Worm (Caenorhabditis elegans) whole organism, L3 larva: Measurements from ENCODE around the gene F35F11.2.
A peak's percentile ranks its signal among the peaks of the same experiment; 100 is the strongest.

ENCODE experiments used
- R02D3.7 ChIP-seq: fragments of 150-350 bp; optimal IDR thresholded peaks from 2 replicates; lab custom pipeline; 2014; ENCODE audit warnings: missing biosample characterization, missing genetic modification characterization
- ZK546.5 ChIP-seq: sonication (generic microtip); optimal IDR thresholded peaks from 2 replicates; lab custom pipeline; 2017; ENCODE audit warnings: missing biosample characterization, missing genetic modification characterization
- ama-1 ChIP-seq: fragments of 150-350 bp; optimal IDR thresholded peaks from 2 replicates; lab custom pipeline; 2018
- ceh-16 ChIP-seq: sonication (generic microtip); optimal IDR thresholded peaks from 2 replicates; lab custom pipeline; 2017; ENCODE audit warnings: missing biosample characterization, missing genetic modification characterization
- ceh-82 ChIP-seq: fragments of 150-350 bp; optimal IDR thresholded peaks from 2 replicates; lab custom pipeline; 2014; ENCODE audit warnings: missing biosample characterization, missing genetic modification characterization
- egl-27 ChIP-seq: sonication (generic microtip); optimal IDR thresholded peaks from 4 replicates; lab custom pipeline; 2017; ENCODE audit warnings: missing biosample characterization, missing genetic modification reagents, missing genetic modification characterization
- elt-1 ChIP-seq: fragments of 150-350 bp; optimal IDR thresholded peaks from 2 replicates; lab custom pipeline; 2014; ENCODE audit warnings: missing biosample characterization, missing genetic modification characterization
- elt-2 ChIP-seq: sonication (generic microtip); optimal IDR thresholded peaks from 2 replicates; lab custom pipeline; 2016; ENCODE audit warnings: missing genetic modification reagents, mild to moderate bottlenecking, missing genetic modification characterization, missing compliant biosample characterization
- elt-3 ChIP-seq, 3 experiments: fragments of 150-350 bp in 1 of 3; sonication (generic microtip) in 2 of 3; optimal IDR thresholded peaks; 2 replicates in 2 of 3; 4 replicates in 1 of 3; lab custom pipeline; 2014 to 2017; ENCODE audit warnings: missing biosample characterization in 3 of 3, missing genetic modification characterization in 3 of 3
- eor-1 ChIP-seq, 2 experiments: fragments of 150-350 bp; optimal IDR thresholded peaks; 2 replicates each; lab custom pipeline; 2014 to 2018; ENCODE audit warnings: missing biosample characterization in 2 of 2, missing genetic modification characterization in 2 of 2
- fkh-10 ChIP-seq: sonication (generic microtip); optimal IDR thresholded peaks from 2 replicates; lab custom pipeline; 2017; ENCODE audit warnings: missing biosample characterization, missing genetic modification reagents, missing genetic modification characterization
- hmg-11 ChIP-seq: sonication (generic microtip); optimal IDR thresholded peaks from 2 replicates; lab custom pipeline; 2016; ENCODE audit warnings: missing genetic modification characterization, missing compliant biosample characterization
- lin-15B ChIP-seq: fragments of 150-350 bp; optimal IDR thresholded peaks from 2 replicates; lab custom pipeline; 2014; ENCODE audit warnings: missing biosample characterization, missing genetic modification characterization
- mml-1 ChIP-seq: fragments of 150-350 bp; sonication (generic microtip); optimal IDR thresholded peaks from 3 replicates; lab custom pipeline; 2014; ENCODE audit warnings: missing biosample characterization, missing genetic modification characterization
- nfya-1 ChIP-seq: sonication (generic microtip); optimal IDR thresholded peaks from 2 replicates; lab custom pipeline; 2017; ENCODE audit warnings: missing genetic modification characterization, mild to moderate bottlenecking, missing compliant biosample characterization, antibody characterized with exemption, moderate library complexity; ENCODE audit not compliant: insufficient read depth
- nhr-11 ChIP-seq: fragments of 150-350 bp; optimal IDR thresholded peaks from 2 replicates; lab custom pipeline; 2014; ENCODE audit warnings: missing biosample characterization, missing genetic modification characterization
- nhr-237 ChIP-seq: fragments of 150-350 bp; optimal IDR thresholded peaks from 2 replicates; lab custom pipeline; 2014; ENCODE audit warnings: missing biosample characterization, missing genetic modification characterization
- nhr-25 ChIP-seq: sonication (generic microtip); optimal IDR thresholded peaks from 2 replicates; lab custom pipeline; 2017; ENCODE audit warnings: missing biosample characterization, missing genetic modification characterization
- nhr-67 ChIP-seq: fragments of 150-350 bp; optimal IDR thresholded peaks from 2 replicates; lab custom pipeline; 2014; ENCODE audit warnings: missing biosample characterization, missing genetic modification characterization
- pha-4 ChIP-seq: fragments of 150-350 bp; optimal IDR thresholded peaks from 2 replicates; lab custom pipeline; 2014; ENCODE audit warnings: missing biosample characterization, missing genetic modification reagents, missing genetic modification characterization
- pqm-1 ChIP-seq: fragments of 150-350 bp; optimal IDR thresholded peaks from 2 replicates; lab custom pipeline; 2017; ENCODE audit warnings: missing biosample characterization, missing genetic modification characterization, inconsistent platforms
- skn-1 ChIP-seq: fragments of 150-350 bp; optimal IDR thresholded peaks from 2 replicates; lab custom pipeline; 2014; ENCODE audit warnings: missing biosample characterization, missing genetic modification characterization
- unc-39 ChIP-seq: sonication (generic microtip); optimal IDR thresholded peaks from 4 replicates; lab custom pipeline; 2017; ENCODE audit warnings: missing biosample characterization, missing genetic modification characterization
- ztf-11 ChIP-seq: fragments of 150-350 bp; optimal IDR thresholded peaks from 2 replicates; lab custom pipeline; 2014; ENCODE audit warnings: missing biosample characterization, missing genetic modification characterization

Gene F35F11.2

ce11 chrIV:4084109-4084508 is 44.0 kb downstream of the F35F11.2 start, which contains the start of gene C35B1.5:
Gene C35B1.5 (minus strand): TSS chrIV:4084209.
- TF ChIP-seq elt-2 (tag; lab: Kevin White, UChicago) = no peak
- TF ChIP-seq ama-1 (lab: Kevin White, UChicago) = no peak
- no peak for TF ChIP-seq nfya-1 (tag; lab: Kevin White, UChicago)
- no peak for TF ChIP-seq nhr-237
- no peak for TF ChIP-seq unc-39 (tag; lab: Kevin White, UChicago)
- no peak for TF ChIP-seq nhr-67 (tag; lab: Kevin White, UChicago)
- no peak for TF ChIP-seq elt-1
- TF ChIP-seq ztf-11 (tag; lab: Kevin White, UChicago) = no peak
- TF ChIP-seq ZK546.5 (tag; lab: Kevin White, UChicago) = no peak
- no peak for TF ChIP-seq pqm-1 (tag; lab: Kevin White, UChicago)
- TF ChIP-seq pha-4 (tag; lab: Kevin White, UChicago) = no peak
- TF ChIP-seq nhr-25 (tag; lab: Kevin White, UChicago) = no peak
- no peak for TF ChIP-seq mml-1 (tag; lab: Kevin White, UChicago)
- TF ChIP-seq R02D3.7 (tag; lab: Kevin White, UChicago) = no peak
- TF ChIP-seq fkh-10 = no peak
- no peak for TF ChIP-seq ceh-82 (tag; lab: Kevin White, UChicago)
- TF ChIP-seq egl-27 = no peak
- no peak for TF ChIP-seq nhr-11 (tag; lab: Kevin White, UChicago)
- no peak for TF ChIP-seq elt-3 (tag; optimal IDR thresholded peaks at IDR 0.05; lab: Kevin White, UChicago)

ce11 chrIV:4085022-4085421 is 44.9 kb downstream of the F35F11.2 start:
- TF ChIP-seq elt-2 (tag; lab: Kevin White, UChicago) = peak; percentile 65
- TF ChIP-seq pqm-1 (tag; lab: Kevin White, UChicago) = peak; percentile 47
- no peak for TF ChIP-seq eor-1 (tag; optimal IDR thresholded peaks at IDR 0.05; lab: Kevin White, UChicago)
- peak; percentile 98 for TF ChIP-seq skn-1 (tag; lab: Kevin White, UChicago)
- TF ChIP-seq pha-4 (tag; lab: Kevin White, UChicago) = peak; percentile 30
- TF ChIP-seq, all 47 proteins: peak for 4

- no peak for TF ChIP-seq ceh-16 (tag; lab: Kevin White, UChicago)
- peak; percentile 4 for TF ChIP-seq hmg-11 (tag; lab: Kevin White, UChicago)
- TF ChIP-seq lin-15B (tag; lab: Kevin White, UChicago) = peak; percentile 2
- TF ChIP-seq nfya-1 (tag; lab: Kevin White, UChicago) = peak; percentile 14
These were observed 45.7 kb downstream of the F35F11.2 start, which contains the start of gene C35B1.2 for ce11 chrIV:4085787-4086262. Gene C35B1.2 (plus strand): TSS chrIV:4086212.
